Worm (Caenorhabditis elegans) whole organism, young adult: ENCODE measurements around the gene F48F7.3.
A peak's percentile ranks its signal among the peaks of the same experiment; 100 is the strongest.

ENCODE experiments used
- B0019.2 ChIP-seq: fragments of 200-800 bp; sonication (Bioruptor generic); conservative IDR thresholded peaks from 2 replicates; pipeline ENCODE4 v1.3.6; 2022; ENCODE audit warnings: missing genetic modification reagents, missing genetic modification characterization, missing compliant biosample characterization
- F23B12.7 ChIP-seq: sonication (generic microtip); optimal IDR thresholded peaks from 2 replicates; lab custom pipeline; 2017; ENCODE audit warnings: missing genetic modification characterization, mild to moderate bottlenecking, missing compliant biosample characterization, antibody characterized with exemption, moderate library complexity; ENCODE audit not compliant: insufficient read depth
- K12H6.12 ChIP-seq: fragments of 200-800 bp; sonication (Bioruptor generic); optimal IDR thresholded peaks from 2 replicates; lab custom pipeline; 2018; ENCODE audit warnings: mild to moderate bottlenecking, missing genetic modification characterization, missing compliant biosample characterization
- T07F8.4 ChIP-seq: sonication (generic microtip); optimal IDR thresholded peaks from 2 replicates; lab custom pipeline; 2016; ENCODE audit warnings: mild to moderate bottlenecking, missing genetic modification characterization, moderate library complexity, missing compliant biosample characterization
- atf-7 ChIP-seq: sonication (generic microtip); optimal IDR thresholded peaks from 2 replicates; lab custom pipeline; 2017; ENCODE audit warnings: mild to moderate bottlenecking, missing genetic modification characterization, missing compliant biosample characterization
- bed-1 ChIP-seq: fragments of 200-800 bp; sonication (Bioruptor generic); IDR thresholded peaks from 2 replicates; pipeline ENCODE4 v1.3.6; 2022; ENCODE audit warnings: missing genetic modification reagents, missing genetic modification characterization, missing compliant biosample characterization
- bed-2 ChIP-seq: fragments of 200-800 bp; sonication (Bioruptor generic); IDR thresholded peaks from 2 replicates; pipeline ENCODE4 v1.3.6; 2022; ENCODE audit warnings: missing genetic modification reagents, missing genetic modification characterization, missing compliant biosample characterization
- cebp-1 ChIP-seq, 2 experiments: fragments of 200-800 bp in 1 of 2; sonication (Bioruptor generic) in 1 of 2; sonication (generic microtip) in 1 of 2; IDR thresholded peaks in 1 of 2; optimal IDR thresholded peaks in 1 of 2; 2 replicates each; pipeline versions ENCODE4 v1.3.6 to Lab custom; 2017 to 2022; ENCODE audit warnings: missing compliant biosample characterization in 2 of 2, missing genetic modification characterization in 2 of 2, mild to moderate bottlenecking in 1 of 2, missing genetic modification reagents in 1 of 2, moderate library complexity in 1 of 2
- ceh-27 ChIP-seq: fragments of 200-800 bp; sonication (Bioruptor generic); optimal IDR thresholded peaks from 2 replicates; lab custom pipeline; 2018; ENCODE audit warnings: mild to moderate bottlenecking, missing genetic modification characterization, moderate library complexity, missing compliant biosample characterization
- chd-7 ChIP-seq: sonication (generic microtip); optimal IDR thresholded peaks from 2 replicates; lab custom pipeline; 2016; ENCODE audit warnings: mild to moderate bottlenecking, missing genetic modification characterization, moderate library complexity, missing compliant biosample characterization
- dpff-1 ChIP-seq: sonication (generic microtip); optimal IDR thresholded peaks from 2 replicates; lab custom pipeline; 2017; ENCODE audit warnings: mild to moderate bottlenecking, missing genetic modification characterization, missing compliant biosample characterization
- egl-44 ChIP-seq: fragments of 200-800 bp; sonication (Bioruptor generic); IDR thresholded peaks from 2 replicates; pipeline ENCODE4 v1.3.6; 2022; ENCODE audit warnings: missing genetic modification reagents, missing genetic modification characterization, missing compliant biosample characterization
- hmg-1.2 ChIP-seq: fragments of 200-800 bp; sonication (Bioruptor generic); IDR thresholded peaks from 2 replicates; pipeline ENCODE4 v1.3.6; 2022; ENCODE audit warnings: missing genetic modification reagents, missing genetic modification characterization, missing compliant biosample characterization
- let-607 ChIP-seq, 2 experiments: fragments of 200-800 bp in 1 of 2; sonication (Bioruptor generic) in 1 of 2; sonication (generic microtip) in 1 of 2; optimal IDR thresholded peaks; 2 replicates each; lab custom pipeline; 2016 to 2018; ENCODE audit warnings: mild to moderate bottlenecking in 2 of 2, missing compliant biosample characterization in 2 of 2, missing genetic modification characterization in 2 of 2, moderate library complexity in 2 of 2, missing genotype in 1 of 2
- lin-26 ChIP-seq: fragments of 200-800 bp; sonication (Bioruptor generic); IDR thresholded peaks from 2 replicates; pipeline ENCODE4 v1.3.6; 2022; ENCODE audit warnings: missing genetic modification reagents, missing genetic modification characterization, missing compliant biosample characterization
- lin-40 ChIP-seq: sonication (generic microtip); optimal IDR thresholded peaks from 2 replicates; lab custom pipeline; 2016; ENCODE audit warnings: missing genetic modification characterization, mild to moderate bottlenecking, missing compliant biosample characterization, missing genotype, missing genetic modification reagents
- lsl-1 ChIP-seq: fragments of 200-800 bp; sonication (Bioruptor generic); optimal IDR thresholded peaks from 2 replicates; lab custom pipeline; 2018; ENCODE audit warnings: mild to moderate bottlenecking, missing genetic modification characterization, moderate library complexity, missing compliant biosample characterization
- madf-8 ChIP-seq: fragments of 200-800 bp; sonication (Bioruptor generic); conservative IDR thresholded peaks from 2 replicates; pipeline ENCODE4 v1.3.6; 2022; ENCODE audit warnings: missing genetic modification reagents, missing genetic modification characterization, missing compliant biosample characterization
- nfyb-1 ChIP-seq: fragments of 200-800 bp; sonication (Bioruptor generic); IDR thresholded peaks from 2 replicates; pipeline ENCODE4 v1.3.6; 2022; ENCODE audit warnings: missing genetic modification reagents, missing genetic modification characterization, missing compliant biosample characterization
- nhr-80 ChIP-seq: sonication (generic microtip); optimal IDR thresholded peaks from 2 replicates; lab custom pipeline; 2016; ENCODE audit warnings: missing genetic modification characterization, missing compliant biosample characterization
- rcor-1 ChIP-seq: fragments of 200-800 bp; sonication (Bioruptor generic); IDR thresholded peaks from 2 replicates; pipeline ENCODE4 v1.3.6; 2022; ENCODE audit warnings: missing genetic modification reagents, missing genetic modification characterization, missing compliant biosample characterization
- rec-8 ChIP-seq, 2 experiments: sonication (generic microtip); optimal IDR thresholded peaks; 2 replicates each; lab custom pipeline; 2016; ENCODE audit warnings: mild to moderate bottlenecking in 2 of 2, missing genetic modification characterization in 2 of 2, missing genetic modification reagents in 2 of 2, missing genotype in 2 of 2, missing biosample characterization in 1 of 2, missing compliant biosample characterization in 1 of 2, moderate library complexity in 1 of 2
- repo-1 ChIP-seq: sonication (generic microtip); optimal IDR thresholded peaks from 2 replicates; lab custom pipeline; 2017; ENCODE audit warnings: mild to moderate bottlenecking, missing genetic modification characterization, missing compliant biosample characterization
- rpc-1 ChIP-seq, 2 experiments: fragments of 150-350 bp in 1 of 2; sonication (generic microtip) in 1 of 2; optimal IDR thresholded peaks; 2 replicates each; lab custom pipeline; 2014 to 2018; ENCODE audit warnings: missing biosample characterization in 1 of 2, missing genetic modification characterization in 1 of 2, missing genetic modification reagents in 1 of 2, missing genotype in 1 of 2
- sdz-38 ChIP-seq: sonication (generic microtip); optimal IDR thresholded peaks from 2 replicates; lab custom pipeline; 2016; ENCODE audit warnings: missing genotype, missing genetic modification characterization, missing compliant biosample characterization
- snpc-4 ChIP-seq, 5 experiments: fragments of 150-350 bp in 1 of 5; sonication (generic microtip) in 4 of 5; optimal IDR thresholded peaks; 2 replicates each; lab custom pipeline; 2014 to 2018; ENCODE audit warnings: missing genetic modification characterization in 5 of 5, missing biosample characterization in 3 of 5, antibody characterized with exemption in 2 of 5, mild to moderate bottlenecking in 2 of 5, missing compliant biosample characterization in 2 of 5, missing genotype in 2 of 5, moderate library complexity in 2 of 5, missing genetic modification reagents in 1 of 5
- somi-1 ChIP-seq: fragments of 200-800 bp; sonication (Bioruptor generic); optimal IDR thresholded peaks from 2 replicates; lab custom pipeline; 2018; ENCODE audit warnings: mild to moderate bottlenecking, missing genetic modification characterization, missing compliant biosample characterization
- sptf-2 ChIP-seq: fragments of 200-800 bp; sonication (Bioruptor generic); optimal IDR thresholded peaks from 2 replicates; lab custom pipeline; 2018; ENCODE audit warnings: mild to moderate bottlenecking, missing genetic modification characterization, missing compliant biosample characterization
- tbp1 ChIP-seq: fragments of 200-800 bp; sonication (Bioruptor generic); optimal IDR thresholded peaks from 2 replicates; lab custom pipeline; 2018; ENCODE audit warnings: mild to moderate bottlenecking, missing genetic modification characterization, missing compliant biosample characterization
- ztf-22 ChIP-seq: fragments of 200-800 bp; sonication (Bioruptor generic); optimal IDR thresholded peaks from 2 replicates; lab custom pipeline; 2018; ENCODE audit warnings: mild to moderate bottlenecking, missing genetic modification characterization, moderate library complexity, missing compliant biosample characterization
- ztf-26 ChIP-seq: sonication (generic microtip); optimal IDR thresholded peaks from 2 replicates; lab custom pipeline; 2017; ENCODE audit warnings: missing genetic modification characterization, missing compliant biosample characterization
- ztf-3 ChIP-seq: fragments of 200-800 bp; sonication (Bioruptor generic); optimal IDR thresholded peaks from 2 replicates; lab custom pipeline; 2018; ENCODE audit warnings: mild to moderate bottlenecking, missing genetic modification characterization, missing compliant biosample characterization

Gene F48F7.3

ce11 chrX:13973086-13973485 is 9.8 kb downstream of the F48F7.3 start (continued):
- TF ChIP-seq hmg-1.2 (peak; percentile 75), nfyb-1 (peak; percentile 68), lin-26 (GFP tag; lab: Robert Waterston, UW) (peak; percentile 94), egl-44 (GFP tag; lab: Robert Waterston, UW) (peak; percentile 94), tbp1 (GFP tag; lab: Kevin White, UChicago) (peak; percentile 84), bed-1 (GFP tag; lab: Robert Waterston, UW) (peak; percentile 80; the same call in 1 of the 2 replicates)

- no peak for TF ChIP-seq sdz-38 (tag; lab: Kevin White, UChicago)
- TF ChIP-seq nhr-80 (tag; lab: Kevin White, UChicago), result peak; percentile 33
- TF ChIP-seq snpc-4 (GFP tag; optimal IDR thresholded peaks at IDR 0.05; lab: Kevin White, UChicago), result no peak
- TF ChIP-seq snpc-4 (tag; optimal IDR thresholded peaks at IDR 0.05; lab: Kevin White, UChicago), result no peak
- TF ChIP-seq T07F8.4 (tag; lab: Kevin White, UChicago), result no peak
- TF ChIP-seq cebp-1 (GFP tag; IDR thresholded peaks at IDR 0.05; lab: Robert Waterston, UW), result no peak
- TF ChIP-seq cebp-1 (tag; optimal IDR thresholded peaks at IDR 0.05; lab: Kevin White, UChicago), result peak; percentile 32
- TF ChIP-seq ceh-27 (GFP tag; lab: Kevin White, UChicago), result no peak
- TF ChIP-seq ztf-26 (tag; lab: Kevin White, UChicago), result no peak
- TF ChIP-seq sptf-2 (GFP tag; lab: Kevin White, UChicago), result no peak
- peak; percentile 18 for TF ChIP-seq K12H6.12 (tag; lab: Kevin White, UChicago)
- TF ChIP-seq let-607 (tag; optimal IDR thresholded peaks at IDR 0.05; lab: Kevin White, UChicago), result no peak
- no peak for TF ChIP-seq B0019.2 (GFP tag; lab: Robert Waterston, UW)
- TF ChIP-seq madf-8 (GFP tag; lab: Robert Waterston, UW), result no peak
- no peak for TF ChIP-seq dpff-1 (tag; lab: Kevin White, UChicago)
- no peak for TF ChIP-seq rcor-1
- no peak for TF ChIP-seq rec-8 (tag; optimal IDR thresholded peaks at IDR 0.05; lab: Kevin White, UChicago)
- no peak for TF ChIP-seq ztf-22 (GFP tag; lab: Kevin White, UChicago)
Measured at ce11 chrX:13973769-13974168, 10.5 kb downstream of the F48F7.3 start.

- TF ChIP-seq bed-1 (GFP tag; lab: Robert Waterston, UW) (no peak), F23B12.7 (tag; lab: Kevin White, UChicago) (no peak), ztf-3 (GFP tag; lab: Kevin White, UChicago) (no peak), atf-7 (tag; lab: Kevin White, UChicago) (no peak), nhr-80 (tag; lab: Kevin White, UChicago) (peak; percentile 28), repo-1 (no peak), lsl-1 (GFP tag; lab: Kevin White, UChicago) (no peak), chd-7 (no peak), lin-40 (tag; lab: Kevin White, UChicago) (peak; percentile 10), bed-2 (GFP tag; lab: Robert Waterston, UW) (no peak), rpc-1 (optimal IDR thresholded peaks at IDR 0.05; lab: Kevin White, UChicago) (no peak), rpc-1 (tag; optimal IDR thresholded peaks at IDR 0.05; lab: Kevin White, UChicago) (no peak), somi-1 (GFP tag; lab: Kevin White, UChicago) (peak; percentile 1)
- TF ChIP-seq, all 124 proteins: peak for 3
Measured at ce11 chrX:13974448-13975071, 11.3 kb downstream of the F48F7.3 start.
